Worm (Caenorhabditis elegans) whole organism, young adult: ENCODE measurements around the gene K09E2.3.

ENCODE experiments used
- B0336.3 ChIP-seq: fragments of 200-800 bp; sonication (Bioruptor generic); IDR thresholded peaks from 2 replicates; pipeline ENCODE4 v1.3.6; 2022; ENCODE audit warnings: missing genetic modification characterization, missing compliant biosample characterization
- C06A6.2 ChIP-seq: fragments of 200-800 bp; sonication (Bioruptor generic); conservative IDR thresholded peaks from 2 replicates; pipeline ENCODE4 v1.3.6; 2022; ENCODE audit warnings: missing genetic modification characterization, missing compliant biosample characterization
- C17E4.6 ChIP-seq: fragments of 200-800 bp; sonication (Bioruptor generic); IDR thresholded peaks from 2 replicates; pipeline ENCODE4 v1.3.6; 2022; ENCODE audit warnings: missing genetic modification reagents, missing genetic modification characterization, missing compliant biosample characterization
- D2030.7 ChIP-seq: fragments of 200-800 bp; sonication (Bioruptor generic); IDR thresholded peaks from 2 replicates; pipeline ENCODE4 v1.3.6; 2022; ENCODE audit warnings: missing genetic modification reagents, missing genetic modification characterization, missing compliant biosample characterization
- F23B12.7 ChIP-seq: sonication (generic microtip); optimal IDR thresholded peaks from 2 replicates; lab custom pipeline; 2017; ENCODE audit warnings: missing genetic modification characterization, mild to moderate bottlenecking, missing compliant biosample characterization, antibody characterized with exemption, moderate library complexity; ENCODE audit not compliant: insufficient read depth
- F33H1.4 ChIP-seq: fragments of 200-800 bp; sonication (Bioruptor generic); IDR thresholded peaks from 2 replicates; pipeline ENCODE4 v1.3.6; 2022; ENCODE audit warnings: missing genetic modification reagents, missing genetic modification characterization, missing compliant biosample characterization
- F55B11.4 ChIP-seq: sonication (generic microtip); optimal IDR thresholded peaks from 2 replicates; lab custom pipeline; 2016; ENCODE audit warnings: missing compliant biosample characterization, missing genetic modification characterization, borderline replicate concordance; ENCODE audit not compliant: insufficient read depth
- F57C9.4 ChIP-seq: sonication (generic microtip); optimal IDR thresholded peaks from 2 replicates; lab custom pipeline; 2017; ENCODE audit warnings: mild to moderate bottlenecking, missing genetic modification characterization, missing compliant biosample characterization
- K11D2.4 ChIP-seq: fragments of 200-800 bp; sonication (Bioruptor generic); IDR thresholded peaks from 2 replicates; pipeline ENCODE4 v1.3.6; 2022; ENCODE audit warnings: missing genetic modification reagents, missing genetic modification characterization, missing compliant biosample characterization
- K12H6.12 ChIP-seq: fragments of 200-800 bp; sonication (Bioruptor generic); optimal IDR thresholded peaks from 2 replicates; lab custom pipeline; 2018; ENCODE audit warnings: mild to moderate bottlenecking, missing genetic modification characterization, missing compliant biosample characterization
- Y53F4B.3 ChIP-seq: fragments of 200-800 bp; sonication (Bioruptor generic); IDR thresholded peaks from 2 replicates; pipeline ENCODE4 v1.3.6; 2022; ENCODE audit warnings: missing genetic modification reagents, missing genetic modification characterization, missing compliant biosample characterization
- Y79H2A.3 ChIP-seq: fragments of 200-800 bp; sonication (Bioruptor generic); conservative IDR thresholded peaks from 2 replicates; pipeline ENCODE4 v1.3.6; 2022; ENCODE audit warnings: missing genetic modification reagents, missing genetic modification characterization, missing compliant biosample characterization
- ZK185.1 ChIP-seq: sonication (generic microtip); optimal IDR thresholded peaks from 2 replicates; lab custom pipeline; 2016; ENCODE audit warnings: mild to moderate bottlenecking, missing genetic modification characterization, missing compliant biosample characterization; ENCODE audit not compliant: poor library complexity, severe bottlenecking
- bed-1 ChIP-seq: fragments of 200-800 bp; sonication (Bioruptor generic); IDR thresholded peaks from 2 replicates; pipeline ENCODE4 v1.3.6; 2022; ENCODE audit warnings: missing genetic modification reagents, missing genetic modification characterization, missing compliant biosample characterization
- bed-2 ChIP-seq: fragments of 200-800 bp; sonication (Bioruptor generic); IDR thresholded peaks from 2 replicates; pipeline ENCODE4 v1.3.6; 2022; ENCODE audit warnings: missing genetic modification reagents, missing genetic modification characterization, missing compliant biosample characterization
- ceh-27 ChIP-seq: fragments of 200-800 bp; sonication (Bioruptor generic); optimal IDR thresholded peaks from 2 replicates; lab custom pipeline; 2018; ENCODE audit warnings: mild to moderate bottlenecking, missing genetic modification characterization, moderate library complexity, missing compliant biosample characterization
- ceh-79 ChIP-seq: sonication (generic microtip); optimal IDR thresholded peaks from 2 replicates; lab custom pipeline; 2017; ENCODE audit warnings: mild to moderate bottlenecking, missing genetic modification characterization, missing compliant biosample characterization
- ceh-91 ChIP-seq: fragments of 200-800 bp; sonication (Bioruptor generic); IDR thresholded peaks from 2 replicates; pipeline ENCODE4 v1.3.6; 2022; ENCODE audit warnings: missing genetic modification reagents, missing genetic modification characterization, missing compliant biosample characterization
- chd-7 ChIP-seq: sonication (generic microtip); optimal IDR thresholded peaks from 2 replicates; lab custom pipeline; 2016; ENCODE audit warnings: mild to moderate bottlenecking, missing genetic modification characterization, moderate library complexity, missing compliant biosample characterization
- dox-1 ChIP-seq: fragments of 200-800 bp; sonication (Bioruptor generic); IDR thresholded peaks from 2 replicates; pipeline ENCODE4 v1.3.6; 2022; ENCODE audit warnings: missing genetic modification reagents, missing genetic modification characterization, missing compliant biosample characterization
- dpff-1 ChIP-seq: sonication (generic microtip); optimal IDR thresholded peaks from 2 replicates; lab custom pipeline; 2017; ENCODE audit warnings: mild to moderate bottlenecking, missing genetic modification characterization, missing compliant biosample characterization
- egl-18 ChIP-seq: fragments of 200-800 bp; sonication (Bioruptor generic); IDR thresholded peaks from 2 replicates; pipeline ENCODE4 v1.3.6; 2022; ENCODE audit warnings: missing genetic modification reagents, missing genetic modification characterization, missing compliant biosample characterization
- egrh-3 ChIP-seq: fragments of 200-800 bp; sonication (Bioruptor generic); IDR thresholded peaks from 2 replicates; pipeline ENCODE4 v1.3.6; 2022; ENCODE audit warnings: missing genetic modification reagents, missing genetic modification characterization, missing compliant biosample characterization
- ekl-4 ChIP-seq: fragments of 200-800 bp; sonication (Bioruptor generic); IDR thresholded peaks from 2 replicates; pipeline ENCODE4 v1.3.6; 2022; ENCODE audit warnings: missing genetic modification reagents, missing genetic modification characterization, missing compliant biosample characterization
- fkh-3 ChIP-seq: sonication (generic microtip); optimal IDR thresholded peaks from 2 replicates; lab custom pipeline; 2016; ENCODE audit warnings: mild to moderate bottlenecking, missing genetic modification characterization, missing compliant biosample characterization
- hlh-26 ChIP-seq: fragments of 200-800 bp; sonication (Bioruptor generic); conservative IDR thresholded peaks from 2 replicates; pipeline ENCODE4 v1.3.6; 2022; ENCODE audit warnings: missing genetic modification reagents, missing genetic modification characterization, missing compliant biosample characterization
- hsf-1 ChIP-seq: fragments of 200-800 bp; sonication (Bioruptor generic); IDR thresholded peaks from 2 replicates; pipeline ENCODE4 v1.3.6; 2022; ENCODE audit warnings: missing genetic modification reagents, missing genetic modification characterization, missing compliant biosample characterization
- lag-1 ChIP-seq: fragments of 200-800 bp; sonication (Bioruptor generic); IDR thresholded peaks from 2 replicates; pipeline ENCODE4 v1.3.6; 2022; ENCODE audit warnings: missing genetic modification reagents, missing genetic modification characterization, missing compliant biosample characterization
- let-526 ChIP-seq: fragments of 200-800 bp; sonication (Bioruptor generic); IDR thresholded peaks from 2 replicates; pipeline ENCODE4 v1.3.6; 2022; ENCODE audit warnings: missing genetic modification reagents, missing genetic modification characterization, missing compliant biosample characterization
- lin-26 ChIP-seq: fragments of 200-800 bp; sonication (Bioruptor generic); IDR thresholded peaks from 2 replicates; pipeline ENCODE4 v1.3.6; 2022; ENCODE audit warnings: missing genetic modification reagents, missing genetic modification characterization, missing compliant biosample characterization
- lir-1 ChIP-seq: fragments of 200-800 bp; sonication (Bioruptor generic); conservative IDR thresholded peaks from 2 replicates; pipeline ENCODE4 v1.3.6; 2022; ENCODE audit warnings: missing genetic modification reagents, missing genetic modification characterization, missing compliant biosample characterization
- madf-10 ChIP-seq: sonication (generic microtip); optimal IDR thresholded peaks from 2 replicates; lab custom pipeline; 2016; ENCODE audit warnings: mild to moderate bottlenecking, missing genetic modification characterization, missing compliant biosample characterization
- madf-3 ChIP-seq: fragments of 200-800 bp; sonication (Bioruptor generic); IDR thresholded peaks from 2 replicates; pipeline ENCODE4 v1.3.6; 2022; ENCODE audit warnings: missing genetic modification reagents, missing genetic modification characterization, missing compliant biosample characterization
- madf-8 ChIP-seq: fragments of 200-800 bp; sonication (Bioruptor generic); conservative IDR thresholded peaks from 2 replicates; pipeline ENCODE4 v1.3.6; 2022; ENCODE audit warnings: missing genetic modification reagents, missing genetic modification characterization, missing compliant biosample characterization
- nfya-2 ChIP-seq: fragments of 200-800 bp; sonication (Bioruptor generic); IDR thresholded peaks from 2 replicates; pipeline ENCODE4 v1.3.6; 2022; ENCODE audit warnings: missing genetic modification reagents, missing genetic modification characterization, missing compliant biosample characterization
- nhr-120 ChIP-seq: fragments of 200-800 bp; sonication (Bioruptor generic); IDR thresholded peaks from 2 replicates; pipeline ENCODE4 v1.3.6; 2022; ENCODE audit warnings: missing genetic modification characterization, missing compliant biosample characterization
- nhr-179 ChIP-seq: sonication (generic microtip); optimal IDR thresholded peaks from 2 replicates; lab custom pipeline; 2016; ENCODE audit warnings: mild to moderate bottlenecking, missing genetic modification characterization, missing compliant biosample characterization
- pbrm-1 ChIP-seq: fragments of 200-800 bp; sonication (Bioruptor generic); IDR thresholded peaks from 2 replicates; pipeline ENCODE4 v1.3.6; 2022; ENCODE audit warnings: missing genetic modification reagents, missing genetic modification characterization, missing compliant biosample characterization
- pha-4 ChIP-seq: fragments of 150-350 bp; sonication (generic microtip); optimal IDR thresholded peaks from 2 replicates; lab custom pipeline; 2014; ENCODE audit warnings: missing biosample characterization, missing genetic modification reagents, missing genetic modification characterization
- rpc-1 ChIP-seq, 2 experiments: fragments of 150-350 bp in 1 of 2; sonication (generic microtip) in 1 of 2; optimal IDR thresholded peaks; 2 replicates each; lab custom pipeline; 2014 to 2018; ENCODE audit warnings: missing biosample characterization in 1 of 2, missing genetic modification characterization in 1 of 2, missing genetic modification reagents in 1 of 2, missing genotype in 1 of 2
- sdz-38 ChIP-seq: sonication (generic microtip); optimal IDR thresholded peaks from 2 replicates; lab custom pipeline; 2016; ENCODE audit warnings: missing genotype, missing genetic modification characterization, missing compliant biosample characterization
- snpc-1.1 ChIP-seq: sonication (generic microtip); optimal IDR thresholded peaks from 2 replicates; lab custom pipeline; 2017; ENCODE audit warnings: missing genetic modification characterization, mild to moderate bottlenecking, missing compliant biosample characterization, antibody characterized with exemption, moderate library complexity, missing genotype, missing genetic modification reagents; ENCODE audit not compliant: insufficient read depth
- snpc-1.3 ChIP-seq: sonication (generic microtip); optimal IDR thresholded peaks from 2 replicates; lab custom pipeline; 2017; ENCODE audit warnings: missing genetic modification characterization, mild to moderate bottlenecking, missing compliant biosample characterization, antibody characterized with exemption, moderate library complexity, missing genotype, missing genetic modification reagents; ENCODE audit not compliant: insufficient read depth
- sptf-2 ChIP-seq: fragments of 200-800 bp; sonication (Bioruptor generic); optimal IDR thresholded peaks from 2 replicates; lab custom pipeline; 2018; ENCODE audit warnings: mild to moderate bottlenecking, missing genetic modification characterization, missing compliant biosample characterization
- unc-62 ChIP-seq: fragments of 150-350 bp; optimal IDR thresholded peaks from 2 replicates; lab custom pipeline; 2014; ENCODE audit warnings: missing biosample characterization, missing genetic modification reagents, missing genetic modification characterization
- ztf-18 ChIP-seq: sonication (generic microtip); optimal IDR thresholded peaks from 2 replicates; lab custom pipeline; 2016; ENCODE audit warnings: missing genotype, mild to moderate bottlenecking, missing genetic modification characterization, missing compliant biosample characterization
- ztf-25 ChIP-seq: fragments of 200-800 bp; sonication (Bioruptor generic); IDR thresholded peaks from 2 replicates; pipeline ENCODE4 v1.3.6; 2022; ENCODE audit warnings: missing genetic modification reagents, missing genetic modification characterization, missing compliant biosample characterization

K09E2.3 gene

DNA sequence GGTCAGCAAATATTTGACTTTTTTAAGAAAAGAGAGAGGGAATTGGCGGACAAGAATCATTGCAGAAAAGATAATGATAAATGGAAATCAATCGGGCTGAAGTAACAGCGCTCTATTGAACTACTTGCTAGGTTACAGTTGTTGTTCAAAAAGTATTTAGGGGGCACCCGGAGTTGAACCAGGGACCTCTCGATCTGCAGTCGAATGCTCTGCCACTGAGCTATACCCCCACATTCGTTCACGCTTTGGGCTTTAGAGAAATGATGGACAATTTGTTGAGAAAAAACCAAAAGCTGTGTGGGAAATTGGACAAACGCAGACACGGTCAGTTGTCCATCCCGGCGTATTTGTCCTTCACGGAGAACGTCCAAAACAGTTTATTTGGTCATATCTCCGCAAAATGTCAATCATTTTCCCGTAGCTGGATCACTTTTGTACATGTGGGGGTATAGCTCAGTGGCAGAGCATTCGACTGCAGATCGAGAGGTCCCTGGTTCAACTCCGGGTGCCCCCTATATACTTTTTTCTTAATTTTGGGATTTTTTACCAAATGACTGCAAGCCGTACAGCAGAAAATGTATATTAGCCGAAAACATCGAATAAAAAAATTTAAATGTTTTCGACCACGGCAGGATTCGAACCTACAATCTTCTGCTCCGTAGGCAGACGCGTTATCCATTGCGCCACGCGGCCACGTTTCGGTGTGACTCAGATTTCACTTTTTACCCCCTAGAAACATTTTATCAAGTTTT is 48.9 kb upstream of the K09E2.3 start (continued):
- TF ChIP-seq C17E4.6 (GFP tag; lab: Robert Waterston, UW) (no peak), lag-1 (no peak), ZK185.1 (tag; lab: Kevin White, UChicago) (peak; percentile 41), hsf-1 (GFP tag; lab: Robert Waterston, UW) (no peak), egl-18 (GFP tag; lab: Robert Waterston, UW) (no peak), ztf-18 (tag; lab: Kevin White, UChicago) (peak; percentile 35), madf-8 (GFP tag; lab: Robert Waterston, UW) (no peak), chd-7 (tag; lab: Kevin White, UChicago) (peak; percentile 37), rpc-1 (optimal IDR thresholded peaks at IDR 0.05; lab: Kevin White, UChicago) (peak; percentile 74), rpc-1 (tag; optimal IDR thresholded peaks at IDR 0.05; lab: Kevin White, UChicago) (peak; percentile 91), lin-26 (GFP tag; lab: Robert Waterston, UW) (peak; percentile 88), dpff-1 (tag; lab: Kevin White, UChicago) (no peak), fkh-3 (tag; lab: Kevin White, UChicago) (no peak), unc-62 (no peak), F57C9.4 (tag; lab: Kevin White, UChicago) (no peak), B0336.3 (GFP tag; lab: Robert Waterston, UW) (no peak; the same call in 1 of the 2 replicates), nhr-120 (no peak), ceh-79 (tag; lab: Kevin White, UChicago) (no peak), snpc-1.1 (tag; lab: Kevin White, UChicago) (no peak), pha-4 (tag; lab: Kevin White, UChicago) (no peak), K11D2.4 (peak; percentile 51; the same call in 1 of the 2 replicates), madf-10 (tag; lab: Kevin White, UChicago) (no peak), F23B12.7 (no peak), sptf-2 (GFP tag; lab: Kevin White, UChicago) (peak; percentile 56), ekl-4 (GFP tag; lab: Robert Waterston, UW) (0 out of 2 replicates have a peak, but pooled peaks have one; percentile 64), ztf-25 (GFP tag; lab: Robert Waterston, UW) (0 out of 2 replicates have a peak, but pooled peaks have one; percentile 15), F33H1.4 (GFP tag; lab: Robert Waterston, UW) (no peak), ceh-91 (GFP tag; lab: Robert Waterston, UW) (no peak), snpc-1.3 (tag; lab: Kevin White, UChicago) (no peak), D2030.7 (GFP tag; lab: Robert Waterston, UW) (peak; percentile 80), let-526 (GFP tag; lab: Robert Waterston, UW) (no peak), K12H6.12 (tag; lab: Kevin White, UChicago) (no peak), sdz-38 (tag; lab: Kevin White, UChicago) (no peak), C06A6.2 (GFP tag; lab: Robert Waterston, UW) (no peak), ceh-27 (no peak), F55B11.4 (tag; lab: Kevin White, UChicago) (no peak), pbrm-1 (peak; percentile 61), nhr-179 (tag; lab: Kevin White, UChicago) (no peak), madf-3 (GFP tag; lab: Robert Waterston, UW) (no peak), hlh-26 (GFP tag; lab: Robert Waterston, UW) (no peak), Y79H2A.3 (no peak), bed-2 (GFP tag; lab: Robert Waterston, UW) (no peak), egrh-3 (GFP tag; lab: Robert Waterston, UW) (no peak), lir-1 (GFP tag; lab: Robert Waterston, UW) (no peak), bed-1 (no peak), Y53F4B.3 (peak; percentile 37; the same call in 1 of the 2 replicates), dox-1 (GFP tag; lab: Robert Waterston, UW) (peak; percentile 53; the same call in 1 of the 2 replicates), nfya-2 (0 out of 2 replicates have a peak, but pooled peaks have one; percentile 25)
